Fruit fly (Drosophila melanogaster) whole organism, embryonic: Measurements from ENCODE around the gene Arfip.

ENCODE experiments used
- CG10431 ChIP-seq: fragments of 200-800 bp; sonication (Bioruptor generic); optimal IDR thresholded peaks from 3 replicates; lab custom pipeline; 2018; ENCODE audit warnings: missing biosample characterization, mild to moderate bottlenecking, missing genetic modification characterization
- CG11247 ChIP-seq: fragments of 200-800 bp; sonication (Bioruptor generic); IDR thresholded peaks from 2 replicates; pipeline ENCODE4 v1.3.6; 2022; ENCODE audit warnings: missing biosample characterization, missing genetic modification characterization
- CG11723 ChIP-seq: fragments of 200-800 bp; sonication (Bioruptor generic); optimal IDR thresholded peaks from 2 replicates; lab custom pipeline; 2017; ENCODE audit warnings: missing biosample characterization, mild to moderate bottlenecking, missing genetic modification characterization
- CG12942 ChIP-seq: fragments of 200-800 bp; sonication (Bioruptor generic); optimal IDR thresholded peaks from 3 replicates; lab custom pipeline; 2016; ENCODE audit warnings: missing biosample characterization, missing genetic modification characterization
- CG13296 ChIP-seq: fragments of 200-800 bp; sonication (Bioruptor generic); optimal IDR thresholded peaks from 3 replicates; lab custom pipeline; 2018; ENCODE audit warnings: missing biosample characterization, mild to moderate bottlenecking, missing genetic modification characterization
- CG13894 ChIP-seq: fragments of 200-800 bp; sonication (Bioruptor generic); optimal IDR thresholded peaks from 3 replicates; lab custom pipeline; 2018; ENCODE audit warnings: missing biosample characterization, mild to moderate bottlenecking, missing genetic modification characterization, moderate library complexity
- CG15601 ChIP-seq: fragments of 200-800 bp; sonication (Bioruptor generic); optimal IDR thresholded peaks from 3 replicates; lab custom pipeline; 2019; ENCODE audit warnings: missing biosample characterization, mild to moderate bottlenecking, missing genetic modification characterization, moderate library complexity
- CG17612 ChIP-seq: fragments of 200-800 bp; sonication (Bioruptor generic); IDR thresholded peaks from 2 replicates; pipeline ENCODE4 v1.3.6; 2022; ENCODE audit warnings: missing biosample characterization, missing genetic modification characterization
- CG31388 ChIP-seq: fragments of 200-800 bp; sonication (Bioruptor generic); optimal IDR thresholded peaks from 2 replicates; lab custom pipeline; 2016; ENCODE audit warnings: missing biosample characterization, missing genetic modification characterization
- CG31441 ChIP-seq: fragments of 200-800 bp; sonication (Bioruptor generic); IDR thresholded peaks from 2 replicates; pipeline ENCODE4 v1.3.6; 2022; ENCODE audit warnings: missing biosample characterization, missing genetic modification characterization
- CG4424 ChIP-seq: fragments of 200-800 bp; sonication (Bioruptor generic); optimal IDR thresholded peaks from 3 replicates; lab custom pipeline; 2016; ENCODE audit warnings: missing biosample characterization, missing genetic modification characterization
- CG4820 ChIP-seq: fragments of 200-800 bp; sonication (Bioruptor generic); optimal IDR thresholded peaks from 3 replicates; lab custom pipeline; 2016; ENCODE audit warnings: missing biosample characterization, missing genetic modification characterization
- CG5245 ChIP-seq: fragments of 200-800 bp; sonication (Bioruptor generic); optimal IDR thresholded peaks from 3 replicates; lab custom pipeline; 2016; ENCODE audit warnings: missing biosample characterization, missing genetic modification characterization
- CG7963 ChIP-seq: fragments of 200-800 bp; sonication (Bioruptor generic); IDR thresholded peaks from 3 replicates; pipeline ENCODE4 v1.3.6; 2022; ENCODE audit warnings: missing biosample characterization, missing genetic modification characterization; ENCODE audit not compliant: partially characterized antibody
- CG8290 ChIP-seq, 3 experiments: fragments of 200-800 bp; sonication (Bioruptor generic); optimal IDR thresholded peaks; 2 replicates each; lab custom pipeline; 2016 to 2019; ENCODE audit warnings: missing biosample characterization in 3 of 3, missing genetic modification characterization in 3 of 3, mild to moderate bottlenecking in 2 of 3, moderate library complexity in 1 of 3
- CG9609 ChIP-seq: fragments of 200-800 bp; sonication (Bioruptor generic); optimal IDR thresholded peaks from 3 replicates; lab custom pipeline; 2016; ENCODE audit warnings: missing biosample characterization, missing genetic modification characterization
- Dad ChIP-seq: fragments of 200-800 bp; sonication (Bioruptor generic); optimal IDR thresholded peaks from 3 replicates; lab custom pipeline; 2016; ENCODE audit warnings: missing biosample characterization, missing genetic modification characterization
- Dek ChIP-seq: fragments of 200-800 bp; sonication (Bioruptor generic); optimal IDR thresholded peaks from 3 replicates; lab custom pipeline; 2019; ENCODE audit warnings: missing biosample characterization, mild to moderate bottlenecking, missing genetic modification characterization, moderate library complexity
- Elba2 ChIP-seq: fragments of 200-800 bp; sonication (Bioruptor generic); optimal IDR thresholded peaks from 3 replicates; lab custom pipeline; 2016; ENCODE audit warnings: missing biosample characterization, missing genetic modification characterization
- Ets97D ChIP-seq: fragments of 200-800 bp; sonication (Bioruptor generic); optimal IDR thresholded peaks from 3 replicates; lab custom pipeline; 2016; ENCODE audit warnings: missing biosample characterization, missing genetic modification characterization
- Fer1 ChIP-seq: fragments of 200-800 bp; sonication (Bioruptor generic); optimal IDR thresholded peaks from 2 replicates; lab custom pipeline; 2017; ENCODE audit warnings: missing biosample characterization, mild to moderate bottlenecking, missing genetic modification characterization
- HLH3B ChIP-seq: fragments of 200-800 bp; sonication (Bioruptor generic); IDR thresholded peaks from 2 replicates; pipeline ENCODE4 v1.3.6; 2022; ENCODE audit warnings: missing biosample characterization, missing genetic modification characterization
- HmgD ChIP-seq: fragments of 200-800 bp; sonication (Bioruptor generic); optimal IDR thresholded peaks from 3 replicates; lab custom pipeline; 2016; ENCODE audit warnings: missing biosample characterization, missing genetic modification characterization
- MBD-R2 ChIP-seq: fragments of 200-800 bp; sonication (Bioruptor generic); IDR thresholded peaks from 2 replicates; pipeline ENCODE4 v1.3.6; 2022; ENCODE audit warnings: missing biosample characterization, missing genetic modification characterization
- Mrtf ChIP-seq: fragments of 200-800 bp; sonication (Bioruptor generic); IDR thresholded peaks from 3 replicates; pipeline ENCODE4 v1.3.6; 2022; ENCODE audit warnings: missing biosample characterization, missing genetic modification characterization
- NFAT ChIP-seq: fragments of 200-800 bp; sonication (Bioruptor generic); IDR thresholded peaks from 2 replicates; pipeline ENCODE4 v1.3.6; 2022; ENCODE audit warnings: missing biosample characterization, missing genetic modification characterization
- Pdp1 ChIP-seq, 2 experiments: fragments of 200-800 bp; sonication (Bioruptor generic); optimal IDR thresholded peaks; 3 replicates each; lab custom pipeline; 2016; ENCODE audit warnings: missing biosample characterization in 2 of 2, missing genetic modification characterization in 2 of 2, mild to moderate bottlenecking in 1 of 2, moderate library complexity in 1 of 2
- Six4 ChIP-seq: fragments of 200-800 bp; sonication (Bioruptor generic); optimal IDR thresholded peaks from 2 replicates; lab custom pipeline; 2016; ENCODE audit warnings: missing biosample characterization, missing genetic modification characterization
- Ssrp ChIP-seq: fragments of 200-800 bp; sonication (Bioruptor generic); optimal IDR thresholded peaks from 2 replicates; lab custom pipeline; 2018; ENCODE audit warnings: missing biosample characterization, mild to moderate bottlenecking, missing genetic modification characterization, moderate library complexity
- ap ChIP-seq: fragments of 200-800 bp; sonication (Bioruptor generic); IDR thresholded peaks from 2 replicates; pipeline ENCODE4 v1.3.6; 2022; ENCODE audit warnings: missing biosample characterization, missing genetic modification characterization
- bowl ChIP-seq: fragments of 200-800 bp; sonication (Bioruptor generic); IDR thresholded peaks from 2 replicates; pipeline ENCODE4 v1.3.6; 2022; ENCODE audit warnings: missing biosample characterization, missing genetic modification characterization
- emc ChIP-seq: fragments of 200-800 bp; sonication (Bioruptor generic); optimal IDR thresholded peaks from 2 replicates; lab custom pipeline; 2016; ENCODE audit warnings: missing biosample characterization, missing genetic modification characterization
- en ChIP-seq: fragments of 200-800 bp; sonication (Bioruptor generic); optimal IDR thresholded peaks from 2 replicates; lab custom pipeline; 2016; ENCODE audit warnings: missing biosample characterization, missing genetic modification characterization
- fd3F ChIP-seq: fragments of 200-800 bp; sonication (Bioruptor generic); optimal IDR thresholded peaks from 2 replicates; lab custom pipeline; 2018; ENCODE audit warnings: missing biosample characterization, mild to moderate bottlenecking, missing genetic modification characterization, moderate library complexity
- ftz-f1 ChIP-seq: fragments of 200-800 bp; sonication (Bioruptor generic); optimal IDR thresholded peaks from 2 replicates; lab custom pipeline; 2016; ENCODE audit warnings: missing biosample characterization, missing genetic modification characterization
- gsb-n ChIP-seq: fragments of 200-800 bp; sonication (Bioruptor generic); optimal IDR thresholded peaks from 3 replicates; lab custom pipeline; 2018; ENCODE audit warnings: missing biosample characterization, mild to moderate bottlenecking, missing genetic modification characterization
- gt ChIP-seq: fragments of 200-800 bp; sonication (Bioruptor generic); IDR thresholded peaks from 2 replicates; pipeline ENCODE4 v1.3.6; 2022; ENCODE audit warnings: missing biosample characterization, missing genetic modification characterization
- h ChIP-seq: fragments of >200 bp; optimal IDR thresholded peaks from 2 replicates; lab custom pipeline; 2017
- hkb ChIP-seq, 2 experiments: fragments of 200-800 bp in 1 of 2; fragments of >200 bp in 1 of 2; sonication (Bioruptor generic) in 1 of 2; IDR thresholded peaks in 1 of 2; optimal IDR thresholded peaks in 1 of 2; 2 replicates each; pipeline versions ENCODE4 v1.3.6 to Lab custom; 2017 to 2022; ENCODE audit warnings: missing biosample characterization in 1 of 2, missing genetic modification characterization in 1 of 2
- hth ChIP-seq: fragments of >200 bp; optimal IDR thresholded peaks from 2 replicates; lab custom pipeline; 2017; ENCODE audit warnings: inconsistent platforms
- ind ChIP-seq: fragments of 200-800 bp; sonication (Bioruptor generic); optimal IDR thresholded peaks from 3 replicates; lab custom pipeline; 2016; ENCODE audit warnings: missing biosample characterization, missing genetic modification characterization
- inv ChIP-seq: fragments of 200-800 bp; sonication (Bioruptor generic); IDR thresholded peaks from 2 replicates; pipeline ENCODE4 v1.3.6; 2022; ENCODE audit warnings: missing biosample characterization, missing genetic modification characterization; ENCODE audit not compliant: partially characterized antibody
- lab ChIP-seq: fragments of 200-800 bp; sonication (Bioruptor generic); optimal IDR thresholded peaks from 3 replicates; lab custom pipeline; 2017; ENCODE audit warnings: missing biosample characterization, missing genetic modification characterization, mild to moderate bottlenecking, moderate library complexity, missing genetic modification reagents
- rib ChIP-seq: fragments of 200-800 bp; sonication (Bioruptor generic); IDR thresholded peaks from 2 replicates; pipeline ENCODE4 v1.3.6; 2022; ENCODE audit warnings: missing biosample characterization, missing genetic modification characterization
- sna ChIP-seq: fragments of 200-800 bp; sonication (Bioruptor generic); IDR thresholded peaks from 2 replicates; pipeline ENCODE4 v1.3.6; 2022; ENCODE audit warnings: missing biosample characterization, missing genetic modification characterization; ENCODE audit not compliant: partially characterized antibody
- tgo ChIP-seq: fragments of 200-800 bp; sonication (Bioruptor generic); IDR thresholded peaks from 3 replicates; pipeline ENCODE4 v1.3.6; 2022; ENCODE audit warnings: missing biosample characterization, missing genetic modification characterization
- toy ChIP-seq: fragments of 200-800 bp; sonication (Bioruptor generic); IDR thresholded peaks from 2 replicates; pipeline ENCODE4 v1.3.6; 2022; ENCODE audit warnings: missing biosample characterization, missing genetic modification characterization
- vfl ChIP-seq: fragments of 200-800 bp; sonication (Bioruptor generic); optimal IDR thresholded peaks from 2 replicates; lab custom pipeline; 2016; ENCODE audit warnings: missing biosample characterization, missing genetic modification characterization
- zen2 ChIP-seq: fragments of 200-800 bp; sonication (Bioruptor generic); IDR thresholded peaks from 3 replicates; pipeline ENCODE4 v1.3.6; 2022; ENCODE audit warnings: missing biosample characterization, missing genetic modification characterization; ENCODE audit not compliant: partially characterized antibody

Arfip gene

DNA sequence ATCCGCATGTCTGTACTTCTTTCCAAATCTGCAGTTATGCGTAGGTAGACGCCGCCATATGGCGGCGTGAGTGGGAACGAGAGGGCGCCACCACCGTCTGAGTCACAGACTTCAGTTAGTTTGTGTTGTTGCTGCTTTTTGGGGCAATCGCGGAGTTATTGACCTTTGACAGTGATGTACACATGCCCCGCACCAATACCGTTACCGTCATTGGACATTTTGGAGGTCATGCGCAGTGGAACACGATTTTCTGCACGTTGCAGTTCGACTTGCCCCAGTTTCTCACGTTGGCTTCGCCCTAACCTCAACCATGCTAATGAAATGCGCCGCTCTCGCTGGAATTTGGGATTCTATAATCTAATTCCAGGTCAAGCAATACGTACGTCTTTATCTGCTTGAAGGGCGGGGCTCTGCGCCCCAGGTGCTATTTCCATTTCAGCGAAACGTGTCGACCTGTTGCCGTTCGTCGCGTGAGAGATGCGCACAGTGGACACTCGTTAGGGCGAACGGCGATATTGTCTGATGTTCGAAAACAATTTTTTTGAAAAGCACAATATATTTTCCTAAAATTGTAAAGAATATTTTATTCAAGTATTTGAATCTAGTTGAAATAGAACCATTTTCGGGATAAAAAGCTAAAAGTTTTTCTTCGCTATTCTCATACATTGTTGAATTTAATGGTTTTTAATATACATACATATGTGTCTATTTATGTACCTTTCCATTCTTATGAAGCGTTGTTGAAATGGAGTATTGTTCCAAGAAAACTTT lies 23.3 kb downstream of the Arfip start (continued):
- TF ChIP-seq gsb-n (tag; lab: Kevin White, UChicago) (peak; percentile 45), hth (no peak), ap (peak; percentile 39; the same call in 1 of the 2 replicates), gt (GFP tag; lab: Robert Waterston, UW) (peak; percentile 33; the same call in 1 of the 2 replicates), zen2 (GFP tag; lab: Robert Waterston, UW) (no peak), CG7963 (no peak), tgo (GFP tag; lab: Robert Waterston, UW) (peak; percentile 79), CG17612 (peak; percentile 76), rib (peak; percentile 65; the same call in 1 of the 2 replicates), Dek (tag; lab: Kevin White, UChicago) (peak; percentile 64), hkb (optimal IDR thresholded peaks at IDR 0.05; lab: Kevin White, UChicago) (no peak), hkb (GFP tag; IDR thresholded peaks at IDR 0.05; lab: Robert Waterston, UW) (peak; percentile 73), Fer1 (GFP tag; lab: Kevin White, UChicago) (peak; percentile 63), CG12942 (GFP tag; lab: Kevin White, UChicago) (peak; percentile 61), Pdp1 (GFP tag; optimal IDR thresholded peaks at IDR 0.05; lab: Kevin White, UChicago) (peak; percentile 74 to 81), Mrtf (GFP tag; lab: Robert Waterston, UW) (peak; percentile 64), CG4820 (peak; percentile 83), CG31441 (GFP tag; lab: Robert Waterston, UW) (peak; percentile 62), toy (GFP tag; lab: Robert Waterston, UW) (peak; percentile 35; the same call in 1 of the 2 replicates), CG13296 (GFP tag; lab: Kevin White, UChicago) (peak; percentile 65), CG9609 (GFP tag; lab: Kevin White, UChicago) (peak; percentile 62), NFAT (GFP tag; lab: Robert Waterston, UW) (peak; percentile 87), CG4424 (GFP tag; lab: Kevin White, UChicago) (peak; percentile 71), HmgD (GFP tag; lab: Kevin White, UChicago) (no peak), CG11247 (GFP tag; lab: Robert Waterston, UW) (peak; percentile 60), ind (GFP tag; lab: Kevin White, UChicago) (peak; percentile 83), CG10431 (no peak), Ssrp (tag; lab: Kevin White, UChicago) (peak; percentile 62), bowl (GFP tag; lab: Robert Waterston, UW) (peak; percentile 63), HLH3B (GFP tag; lab: Robert Waterston, UW) (peak; percentile 74), vfl (GFP tag; lab: Kevin White, UChicago) (peak; percentile 73), h (lab: Kevin White, UChicago) (no peak), Elba2 (GFP tag; lab: Kevin White, UChicago) (no peak), fd3F (peak; percentile 57), sna (GFP tag; lab: Robert Waterston, UW) (no peak), CG13894 (tag; lab: Kevin White, UChicago) (peak; percentile 94), CG31388 (peak; percentile 19), CG5245 (GFP tag; lab: Kevin White, UChicago) (peak; percentile 45), lab (GFP tag; lab: Kevin White, UChicago) (peak; percentile 80), emc (GFP tag; lab: Kevin White, UChicago) (peak; percentile 20), Six4 (GFP tag; lab: Kevin White, UChicago) (peak; percentile 60), CG8290 (GFP tag; optimal IDR thresholded peaks at IDR 0.05; lab: Kevin White, UChicago) (peak; percentile 62), CG8290 (tag; optimal IDR thresholded peaks at IDR 0.05; lab: Kevin White, UChicago) (peak in 1 of 2 experiments; percentile 81), Dad (GFP tag; lab: Kevin White, UChicago) (peak; percentile 47), MBD-R2 (GFP tag; lab: Robert Waterston, UW) (no peak; the same call in 1 of the 2 replicates), inv (GFP tag; lab: Robert Waterston, UW) (peak; percentile 32; the same call in 1 of the 2 replicates), ftz-f1 (GFP tag; lab: Kevin White, UChicago) (peak; percentile 60), Ets97D (GFP tag; lab: Kevin White, UChicago) (peak; percentile 30), en (GFP tag; lab: Kevin White, UChicago) (no peak), CG15601 (tag; lab: Kevin White, UChicago) (no peak), CG11723 (GFP tag; lab: Kevin White, UChicago) (no peak)
